Worm (Caenorhabditis elegans) whole organism, young adult: ENCODE measurements around the gene F01D5.3.

Experiments
- B0261.1 ChIP-seq: sonication (generic microtip); optimal IDR thresholded peaks from 2 replicates; lab custom pipeline; 2016; ENCODE audit warnings: mild to moderate bottlenecking, missing genetic modification characterization, moderate library complexity, missing compliant biosample characterization
- D2030.7 ChIP-seq: fragments of 200-800 bp; sonication (Bioruptor generic); IDR thresholded peaks from 2 replicates; pipeline ENCODE4 v1.3.6; 2022; ENCODE audit warnings: missing genetic modification reagents, missing genetic modification characterization, missing compliant biosample characterization
- K11D2.4 ChIP-seq: fragments of 200-800 bp; sonication (Bioruptor generic); IDR thresholded peaks from 2 replicates; pipeline ENCODE4 v1.3.6; 2022; ENCODE audit warnings: missing genetic modification reagents, missing genetic modification characterization, missing compliant biosample characterization
- Y53F4B.3 ChIP-seq: fragments of 200-800 bp; sonication (Bioruptor generic); IDR thresholded peaks from 2 replicates; pipeline ENCODE4 v1.3.6; 2022; ENCODE audit warnings: missing genetic modification reagents, missing genetic modification characterization, missing compliant biosample characterization
- ama-1 ChIP-seq, 3 experiments: fragments of 150-350 bp in 1 of 3; sonication (generic microtip) in 2 of 3; optimal IDR thresholded peaks; 2 replicates each; lab custom pipeline; 2014 to 2018; ENCODE audit warnings: missing biosample characterization in 2 of 3, missing genetic modification characterization in 2 of 3, missing genetic modification reagents in 2 of 3
- atf-7 ChIP-seq: sonication (generic microtip); optimal IDR thresholded peaks from 2 replicates; lab custom pipeline; 2017; ENCODE audit warnings: mild to moderate bottlenecking, missing genetic modification characterization, missing compliant biosample characterization
- lin-40 ChIP-seq: sonication (generic microtip); optimal IDR thresholded peaks from 2 replicates; lab custom pipeline; 2016; ENCODE audit warnings: missing genetic modification characterization, mild to moderate bottlenecking, missing compliant biosample characterization, missing genotype, missing genetic modification reagents
- mel-28 ChIP-seq: sonication (generic microtip); optimal IDR thresholded peaks from 2 replicates; lab custom pipeline; 2016; ENCODE audit warnings: borderline replicate concordance, mild to moderate bottlenecking, missing genetic modification characterization, missing compliant biosample characterization
- nhr-80 ChIP-seq: sonication (generic microtip); optimal IDR thresholded peaks from 2 replicates; lab custom pipeline; 2016; ENCODE audit warnings: missing genetic modification characterization, missing compliant biosample characterization
- pha-4 ChIP-seq: fragments of 150-350 bp; sonication (generic microtip); optimal IDR thresholded peaks from 2 replicates; lab custom pipeline; 2014; ENCODE audit warnings: missing biosample characterization, missing genetic modification reagents, missing genetic modification characterization
- unc-130 ChIP-seq: sonication (generic microtip); optimal IDR thresholded peaks from 2 replicates; lab custom pipeline; 2016; ENCODE audit warnings: missing genetic modification reagents, missing genetic modification characterization, missing compliant biosample characterization
- unc-62 ChIP-seq: fragments of 150-350 bp; optimal IDR thresholded peaks from 2 replicates; lab custom pipeline; 2014; ENCODE audit warnings: missing biosample characterization, missing genetic modification reagents, missing genetic modification characterization

DNA sequence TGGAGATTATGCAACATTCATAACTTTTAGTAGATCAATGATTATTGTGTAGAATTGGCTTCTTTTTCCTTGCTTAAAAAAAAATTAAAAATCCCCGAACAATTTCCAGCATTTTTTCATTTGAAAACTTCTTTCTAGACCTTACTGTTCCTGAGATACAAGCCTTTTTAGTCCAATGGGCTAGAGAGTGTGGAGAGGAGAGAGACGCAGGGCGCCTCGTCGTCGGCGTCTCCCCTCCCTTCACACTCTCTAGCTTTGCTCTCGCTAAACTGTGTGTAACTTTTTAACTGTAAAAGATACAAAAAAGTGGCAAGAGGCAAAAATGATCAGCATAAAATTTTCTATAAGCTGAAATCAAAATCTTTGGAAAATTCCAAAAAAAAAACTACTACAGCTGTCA lies 5.2 kb upstream of the F01D5.3 start:
- TF ChIP-seq unc-130 (GFP tag; lab: Kevin White, UChicago) = no peak
- no peak for TF ChIP-seq B0261.1 (tag; lab: Kevin White, UChicago)
- TF ChIP-seq K11D2.4 (GFP tag; lab: Robert Waterston, UW) = no peak
- TF ChIP-seq unc-62 (GFP tag; lab: Kevin White, UChicago) = no peak
- no peak for TF ChIP-seq Y53F4B.3
- no peak for TF ChIP-seq atf-7 (tag; lab: Kevin White, UChicago)
- TF ChIP-seq mel-28 (tag; lab: Kevin White, UChicago) = no peak
- TF ChIP-seq lin-40 (tag; lab: Kevin White, UChicago) = no peak
- no peak for TF ChIP-seq ama-1 (optimal IDR thresholded peaks at IDR 0.05; lab: Kevin White, UChicago)
- no peak for TF ChIP-seq ama-1 (GFP tag; optimal IDR thresholded peaks at IDR 0.05; lab: Kevin White, UChicago)
- no peak for TF ChIP-seq D2030.7
- no peak for TF ChIP-seq pha-4
- no peak for TF ChIP-seq nhr-80 (tag; lab: Kevin White, UChicago)
